Worm (Caenorhabditis elegans): ENCODE measurements around the gene Y39E4B.13.

Y39E4B.13 gene

DNA sequence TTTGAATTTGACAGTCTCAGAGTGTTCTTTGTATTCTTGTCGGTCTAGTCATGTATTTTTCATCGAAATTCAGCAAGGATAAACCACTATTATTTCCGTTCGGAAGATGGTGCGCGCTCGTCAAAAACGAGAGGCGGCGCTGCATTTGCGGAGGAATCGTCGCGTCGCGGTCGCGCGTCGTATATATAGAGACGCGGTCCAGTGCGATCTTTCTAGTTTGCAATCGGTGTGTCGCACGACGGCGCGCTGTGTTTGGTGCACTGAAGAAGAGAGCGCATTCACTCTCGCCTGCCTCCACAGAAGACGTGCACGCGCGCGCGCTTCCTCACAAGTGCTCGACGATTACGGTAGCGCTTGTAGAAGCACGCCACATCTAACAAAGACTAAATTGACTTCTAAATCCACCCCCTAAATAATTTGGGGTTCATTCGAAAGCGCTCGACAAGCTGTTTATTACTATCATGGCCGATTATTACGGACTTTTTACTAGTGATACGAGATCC, 20.3 kb upstream of the Y39E4B.13 start, which contains the start of gene Y39E4B.6:
Y39E4B.6 (plus strand) TSS at position 209 of the 503 bp plus-strand sequence.
- TF ChIP-seq egl-18 (GFP tag; IDR thresholded peaks at IDR 0.05), result peak; percentile 87
- TF ChIP-seq K11D2.4 (GFP tag; IDR thresholded peaks at IDR 0.05), result peak; percentile 95
- TF ChIP-seq ztf-6 (GFP tag; IDR thresholded peaks at IDR 0.05), result peak; percentile 96
- peak; percentile 97 for TF ChIP-seq lin-40 (tag; optimal IDR thresholded peaks at IDR 0.05)
- peak; percentile 77 for TF ChIP-seq ets-4 (GFP tag; optimal IDR thresholded peaks at IDR 0.05)
- TF ChIP-seq attf-3 (GFP tag; conservative IDR thresholded peaks at IDR 0.05), result peak; percentile 36; the same call in 1 of the 2 replicates
- TF ChIP-seq efl-1 (GFP tag; optimal IDR thresholded peaks at IDR 0.05), result no peak
- peak; percentile 90 for TF ChIP-seq C06A6.2 (GFP tag; conservative IDR thresholded peaks at IDR 0.05)
- no peak for TF ChIP-seq him-1 (tag; optimal IDR thresholded peaks at IDR 0.05)
- peak; percentile 11 for TF ChIP-seq lsl-1 (GFP tag; optimal IDR thresholded peaks at IDR 0.05)
- TF ChIP-seq D2030.7 (GFP tag; IDR thresholded peaks at IDR 0.05), result no peak
- TF ChIP-seq ztf-25 (GFP tag; IDR thresholded peaks at IDR 0.05), result 0 out of 2 replicates have a peak, but pooled peaks have one; percentile 46
- TF ChIP-seq unc-62 (GFP tag; optimal IDR thresholded peaks at IDR 0.05), result no peak
- TF ChIP-seq mcd-1 (GFP tag; IDR thresholded peaks at IDR 0.05), result peak; percentile 84
- peak; percentile 82 for TF ChIP-seq lin-54 (GFP tag; optimal IDR thresholded peaks at IDR 0.05)
- no peak for TF ChIP-seq nfya-2 (GFP tag; IDR thresholded peaks at IDR 0.05)
- peak; percentile 73 for TF ChIP-seq B0035.1 (tag; optimal IDR thresholded peaks at IDR 0.05)
- no peak for TF ChIP-seq hrde-1 (tag; optimal IDR thresholded peaks at IDR 0.05; ENCODE audit: borderline replicate concordance)
- TF ChIP-seq Y53F4B.3 (GFP tag; IDR thresholded peaks at IDR 0.05), result no peak
- TF ChIP-seq ztf-18 (tag; optimal IDR thresholded peaks at IDR 0.05), result peak; percentile 69
- peak; percentile 78 for TF ChIP-seq C17E4.6 (GFP tag; IDR thresholded peaks at IDR 0.05)
- peak; percentile 93 for TF ChIP-seq B0336.3 (GFP tag; IDR thresholded peaks at IDR 0.05)
- peak; percentile 76 for TF ChIP-seq rcor-1 (GFP tag; IDR thresholded peaks at IDR 0.05)
- TF ChIP-seq Y95B8A.8 (GFP tag; IDR thresholded peaks at IDR 0.05), result peak; percentile 76
- TF ChIP-seq snpc-3.4 (tag; optimal IDR thresholded peaks at IDR 0.05), result no peak
- TF ChIP-seq atf-7 (tag; optimal IDR thresholded peaks at IDR 0.05), result peak; percentile 89
- TF ChIP-seq F37B4.10 (GFP tag; IDR thresholded peaks at IDR 0.05), result 0 out of 2 replicates have a peak, but pooled peaks have one; percentile 88
- peak; percentile 34; the same call in 1 of the 2 replicates for TF ChIP-seq F33H1.4 (GFP tag; IDR thresholded peaks at IDR 0.05)
- TF ChIP-seq die-1 (tag; optimal IDR thresholded peaks at IDR 0.05), result peak; percentile 73
- TF ChIP-seq aptf-3 (GFP tag; IDR thresholded peaks at IDR 0.05), result no peak
- TF ChIP-seq fkh-3 (tag; optimal IDR thresholded peaks at IDR 0.05), result no peak
- TF ChIP-seq egrh-3 (GFP tag; IDR thresholded peaks at IDR 0.05), result peak; percentile 85
- TF ChIP-seq F57A8.1 (GFP tag; optimal IDR thresholded peaks at IDR 0.05), result no peak
- TF ChIP-seq nhr-80 (tag; optimal IDR thresholded peaks at IDR 0.05), result peak; percentile 91
- TF ChIP-seq ceh-58 (GFP tag; IDR thresholded peaks at IDR 0.05), result no peak
- no peak for TF ChIP-seq hlh-26 (GFP tag; conservative IDR thresholded peaks at IDR 0.05)
- peak; percentile 77 for TF ChIP-seq zim-3 (tag; optimal IDR thresholded peaks at IDR 0.05)
- 0 out of 2 replicates have a peak, but pooled peaks have one; percentile 10 for TF ChIP-seq B0019.2 (GFP tag; conservative IDR thresholded peaks at IDR 0.05)
- TF ChIP-seq dox-1 (GFP tag; IDR thresholded peaks at IDR 0.05), result peak; percentile 92
- peak in 1 of 3 experiments; percentile 69 for TF ChIP-seq lin-35 (GFP tag; optimal IDR thresholded peaks at IDR 0.05)
- peak; percentile 89 for TF ChIP-seq lin-26 (GFP tag; IDR thresholded peaks at IDR 0.05)
- TF ChIP-seq Y67H2A.10 (GFP tag; conservative IDR thresholded peaks at IDR 0.05), result peak; percentile 96
- TF ChIP-seq nfyb-1 (GFP tag; IDR thresholded peaks at IDR 0.05), result peak; percentile 96
- peak; percentile 58 to 78 for TF ChIP-seq let-607 (tag; optimal IDR thresholded peaks at IDR 0.05)
- TF ChIP-seq athp-1 (tag; optimal IDR thresholded peaks at IDR 0.05), result peak; percentile 98
- 0 out of 2 replicates have a peak, but pooled peaks have one; percentile 55 for TF ChIP-seq hsf-1 (GFP tag; IDR thresholded peaks at IDR 0.05)
- peak; percentile 64; the same call in 1 of the 2 replicates for TF ChIP-seq sea-2 (GFP tag; IDR thresholded peaks at IDR 0.05)
- no peak for TF ChIP-seq cebp-2 (GFP tag; IDR thresholded peaks at IDR 0.05)

Measured in whole organism, young adult.